Fruit fly (Drosophila melanogaster): ENCODE data around the gene CG7044.

The CG7044 gene

DNA sequence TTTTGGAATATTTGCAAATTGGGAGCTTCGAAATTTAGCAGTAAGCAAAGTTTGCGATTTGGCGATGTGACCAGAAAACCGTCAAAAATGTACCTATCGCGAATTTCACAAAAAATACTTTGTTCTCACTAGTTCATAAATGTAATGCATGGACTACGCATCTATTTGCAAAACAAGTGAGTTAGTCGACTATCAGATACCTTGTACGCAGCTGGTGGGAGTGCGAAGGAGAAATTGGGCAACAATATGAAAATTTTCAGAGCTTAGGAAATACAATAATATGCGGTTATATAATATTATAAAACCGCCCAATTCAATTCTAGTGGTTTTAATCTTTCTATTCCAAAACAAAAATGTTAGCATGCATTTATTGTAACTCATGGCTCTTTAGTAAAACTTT lies 17.3 kb upstream of the CG7044 start, which contains the start of gene Bdbt (continued):
- TF ChIP-seq chif (GFP tag; optimal IDR thresholded peaks at IDR 0.05) (peak in 1 of 2 experiments; percentile 25), Lhr (GFP tag; optimal IDR thresholded peaks at IDR 0.05) (peak; percentile 40), sisA (GFP tag; IDR thresholded peaks at IDR 0.05) (no peak), pfk (GFP tag; optimal IDR thresholded peaks at IDR 0.05) (no peak), Atf-2 (GFP tag; optimal IDR thresholded peaks at IDR 0.05) (no peak), CG8281 (tag; optimal IDR thresholded peaks at IDR 0.05) (no peak), CG12219 (GFP tag; optimal IDR thresholded peaks at IDR 0.05) (no peak), unpg (GFP tag; optimal IDR thresholded peaks at IDR 0.05) (no peak), bowl (GFP tag; IDR thresholded peaks at IDR 0.05) (no peak), CG5180 (GFP tag; optimal IDR thresholded peaks at IDR 0.05) (no peak), CG13894 (tag; optimal IDR thresholded peaks at IDR 0.05) (no peak), ranshi (GFP tag; IDR thresholded peaks at IDR 0.05) (0 out of 2 replicates have a peak, but pooled peaks have one; percentile 18), pita (GFP tag; optimal IDR thresholded peaks at IDR 0.05) (no peak), TFAM (GFP tag; optimal IDR thresholded peaks at IDR 0.05) (no peak), CG8924 (tag; optimal IDR thresholded peaks at IDR 0.05) (no peak), CG7963 (GFP tag; IDR thresholded peaks at IDR 0.05; ENCODE audit: partially characterized antibody) (peak; percentile 96), nerfin-2 (GFP tag; IDR thresholded peaks at IDR 0.05; ENCODE audit: partially characterized antibody) (peak; percentile 96), Chrac-16 (GFP tag; optimal IDR thresholded peaks at IDR 0.05) (peak; percentile 9), Doc2 (GFP tag; IDR thresholded peaks at IDR 0.05) (no peak), CG32532 (GFP tag; IDR thresholded peaks at IDR 0.05) (peak; percentile 59), fru (optimal IDR thresholded peaks at IDR 0.05) (no peak), twi (tag; optimal IDR thresholded peaks at IDR 0.05) (no peak), CG17328 (GFP tag; IDR thresholded peaks at IDR 0.05) (0 out of 2 replicates have a peak, but pooled peaks have one; percentile 31), CG13123 (GFP tag; optimal IDR thresholded peaks at IDR 0.05) (no peak), Rfx (GFP tag; IDR thresholded peaks at IDR 0.05) (peak; percentile 25; the same call in 1 of the 2 replicates), CG7928 (GFP tag; optimal IDR thresholded peaks at IDR 0.05) (no peak), CG18599 (GFP tag; optimal IDR thresholded peaks at IDR 0.05) (no peak), sc (optimal IDR thresholded peaks at IDR 0.05) (no peak), sc (GFP tag; optimal IDR thresholded peaks at IDR 0.05) (no peak), Nf-YA (GFP tag; IDR thresholded peaks at IDR 0.05) (no peak), caup (GFP tag; optimal IDR thresholded peaks at IDR 0.05; ENCODE audit: severe bottlenecking) (no peak), CG4424 (GFP tag; optimal IDR thresholded peaks at IDR 0.05) (peak; percentile 3), lilli (GFP tag; optimal IDR thresholded peaks at IDR 0.05) (peak; percentile 65), CG1603 (tag; optimal IDR thresholded peaks at IDR 0.05) (no peak), odd (GFP tag; optimal IDR thresholded peaks at IDR 0.05) (no peak), CG17802 (tag; optimal IDR thresholded peaks at IDR 0.05) (no peak), trh (GFP tag; optimal IDR thresholded peaks at IDR 0.05) (no peak), Dll (GFP tag; IDR thresholded peaks at IDR 0.05; ENCODE audit: partially characterized antibody) (peak; percentile 60; the same call in 3 of the 4 replicates), CG3407 (GFP tag; optimal IDR thresholded peaks at IDR 0.05) (no peak), gce (GFP tag; IDR thresholded peaks at IDR 0.05) (no peak), H2.0 (GFP tag; IDR thresholded peaks at IDR 0.05) (peak; percentile 11; the same call in 1 of the 2 replicates), luna (GFP tag; optimal IDR thresholded peaks at IDR 0.05) (no peak), ftz-f1 (GFP tag; optimal IDR thresholded peaks at IDR 0.05) (no peak), Blimp-1 (GFP tag; optimal IDR thresholded peaks at IDR 0.05) (no peak), Awh (GFP tag; IDR thresholded peaks at IDR 0.05) (no peak), CG2202 (tag; optimal IDR thresholded peaks at IDR 0.05) (no peak), zen (tag; optimal IDR thresholded peaks at IDR 0.05) (no peak), Myb (GFP tag; optimal IDR thresholded peaks at IDR 0.05) (peak; percentile 7), CG15514 (GFP tag; optimal IDR thresholded peaks at IDR 0.05) (peak; percentile 81), wdn (GFP tag; IDR thresholded peaks at IDR 0.05) (no peak), CG6813 (GFP tag; optimal IDR thresholded peaks at IDR 0.05) (no peak)
